Worm (Caenorhabditis elegans) whole organism, L1 larva: Measurements from ENCODE around the gene syd-1.

Experiments
- aly-2 ChIP-seq: fragments of 150-350 bp; optimal IDR thresholded peaks from 2 replicates; lab custom pipeline; 2014; ENCODE audit warnings: missing biosample characterization, missing genetic modification characterization
- ama-1 ChIP-seq: fragments of 150-350 bp; optimal IDR thresholded peaks from 2 replicates; lab custom pipeline; 2014
- blmp-1 ChIP-seq: fragments of 150-350 bp; optimal IDR thresholded peaks from 2 replicates; lab custom pipeline; 2014; ENCODE audit warnings: missing biosample characterization, missing genetic modification characterization
- lin-14 ChIP-seq: fragments of 200-800 bp; sonication (Bioruptor generic); optimal IDR thresholded peaks from 2 replicates; lab custom pipeline; 2018; ENCODE audit warnings: mild to moderate bottlenecking, missing genetic modification characterization, moderate library complexity, missing compliant biosample characterization
- nhr-12 ChIP-seq: sonication (generic microtip); optimal IDR thresholded peaks from 2 replicates; lab custom pipeline; 2017; ENCODE audit warnings: missing biosample characterization, missing genetic modification characterization

ce11 chrII:7570305-7570704 is 24.4 kb downstream of the syd-1 start, which contains the start of gene F35D2.3:
- TF ChIP-seq aly-2 (tag; lab: Kevin White, UChicago) (no peak), nhr-12 (no peak), lin-14 (no peak), blmp-1 (no peak), ama-1 (lab: Kevin White, UChicago) (no peak)
